Fruit fly (Drosophila melanogaster): Measurements from ENCODE around the gene mge.
A peak's percentile ranks its signal among the peaks of the same experiment; 100 is the strongest.

mge gene

dm6 chr3L:3903301-3903700 lies 6.4 kb downstream of the mge start, which contains the start of gene Sc2 (continued):
- TF ChIP-seq CG14667 (GFP tag; IDR thresholded peaks at IDR 0.05) (no peak), Jarid2 (GFP tag; optimal IDR thresholded peaks at IDR 0.05) (peak; percentile 62), Usf (GFP tag; optimal IDR thresholded peaks at IDR 0.05) (no peak), usp (GFP tag; optimal IDR thresholded peaks at IDR 0.05) (no peak), CG5180 (GFP tag; optimal IDR thresholded peaks at IDR 0.05) (no peak), CG12299 (tag; optimal IDR thresholded peaks at IDR 0.05) (no peak), CG15073 (GFP tag; optimal IDR thresholded peaks at IDR 0.05) (no peak), Tbp (GFP tag; optimal IDR thresholded peaks at IDR 0.05) (no peak), Spps (tag; optimal IDR thresholded peaks at IDR 0.05) (no peak), CG15269 (tag; optimal IDR thresholded peaks at IDR 0.05) (peak; percentile 2), CG15696 (tag; optimal IDR thresholded peaks at IDR 0.05) (no peak), amos (GFP tag; IDR thresholded peaks at IDR 0.05; ENCODE audit: partially characterized antibody) (peak; percentile 38; the same call in 1 of the 2 replicates), CG16813 (GFP tag; IDR thresholded peaks at IDR 0.05; ENCODE audit: partially characterized antibody) (0 out of 3 replicates have a peak, but pooled peaks have one; percentile 16), nerfin-2 (GFP tag; IDR thresholded peaks at IDR 0.05; ENCODE audit: partially characterized antibody) (no peak), CG3995 (GFP tag; optimal IDR thresholded peaks at IDR 0.05) (no peak), Camta (GFP tag; optimal IDR thresholded peaks at IDR 0.05) (no peak), org-1 (GFP tag; optimal IDR thresholded peaks at IDR 0.05) (no peak), knrl (GFP tag; IDR thresholded peaks at IDR 0.05; ENCODE audit: partially characterized antibody) (no peak), twi (tag; optimal IDR thresholded peaks at IDR 0.05) (no peak), CG4328 (GFP tag; optimal IDR thresholded peaks at IDR 0.05) (no peak), CG1603 (tag; optimal IDR thresholded peaks at IDR 0.05) (peak; percentile 4), NC2α (GFP tag; optimal IDR thresholded peaks at IDR 0.05) (no peak), Dll (GFP tag; IDR thresholded peaks at IDR 0.05; ENCODE audit: partially characterized antibody) (no peak), Doc3 (GFP tag; IDR thresholded peaks at IDR 0.05; ENCODE audit: partially characterized antibody) (no peak), cg (GFP tag; optimal IDR thresholded peaks at IDR 0.05) (no peak), ERR (GFP tag; optimal IDR thresholded peaks at IDR 0.05) (peak; percentile 49), CG9727 (GFP tag; optimal IDR thresholded peaks at IDR 0.05) (no peak), Hey (tag; optimal IDR thresholded peaks at IDR 0.05) (no peak), CG4404 (GFP tag; IDR thresholded peaks at IDR 0.05) (no peak), CG12769 (tag; optimal IDR thresholded peaks at IDR 0.05) (peak; percentile 28), row (GFP tag; IDR thresholded peaks at IDR 0.05) (peak; percentile 81), BEAF-32 (GFP tag; optimal IDR thresholded peaks at IDR 0.05) (peak; percentile 2), CG11247 (GFP tag; IDR thresholded peaks at IDR 0.05) (0 out of 2 replicates have a peak, but pooled peaks have one; percentile 21), tap (tag; optimal IDR thresholded peaks at IDR 0.05) (no peak), CG12071 (GFP tag; optimal IDR thresholded peaks at IDR 0.05) (no peak), NfI (GFP tag; optimal IDR thresholded peaks at IDR 0.05) (no peak), Dad (GFP tag; optimal IDR thresholded peaks at IDR 0.05) (no peak), pita (GFP tag; optimal IDR thresholded peaks at IDR 0.05) (no peak), B-H2 (GFP tag; optimal IDR thresholded peaks at IDR 0.05) (peak; percentile 30), lilli (GFP tag; optimal IDR thresholded peaks at IDR 0.05) (peak; percentile 41), CG9932 (GFP tag; IDR thresholded peaks at IDR 0.05) (peak; percentile 78), sisA (GFP tag; IDR thresholded peaks at IDR 0.05) (no peak), CG14441 (GFP tag; IDR thresholded peaks at IDR 0.05) (0 out of 2 replicates have a peak, but pooled peaks have one; percentile 9), peb (GFP tag; IDR thresholded peaks at IDR 0.05) (no peak), cas (GFP tag; IDR thresholded peaks at IDR 0.05) (no peak), grau (tag; optimal IDR thresholded peaks at IDR 0.05) (no peak), Ssrp (tag; optimal IDR thresholded peaks at IDR 0.05) (no peak), trem (tag; optimal IDR thresholded peaks at IDR 0.05) (peak; percentile 2), run (tag; optimal IDR thresholded peaks at IDR 0.05) (no peak), Bdp1 (GFP tag; optimal IDR thresholded peaks at IDR 0.05) (no peak), bowl (GFP tag; IDR thresholded peaks at IDR 0.05) (no peak)

Data from whole organism, embryonic.